Fruit fly (Drosophila melanogaster) whole organism, embryonic: ENCODE data around the gene CG18766.
A peak's percentile ranks its signal among the peaks of the same experiment; 100 is the strongest.

Source experiments
- Ada2b ChIP-seq: fragments of 200-800 bp; sonication (Bioruptor generic); IDR thresholded peaks from 2 replicates; pipeline ENCODE4 v1.3.6; 2022; ENCODE audit warnings: missing biosample characterization, missing genetic modification characterization
- CG12236 ChIP-seq: fragments of 200-800 bp; sonication (Bioruptor generic); optimal IDR thresholded peaks from 2 replicates; lab custom pipeline; 2016; ENCODE audit warnings: missing biosample characterization, missing genetic modification characterization
- CG12299 ChIP-seq: fragments of 200-800 bp; sonication (Bioruptor generic); optimal IDR thresholded peaks from 2 replicates; lab custom pipeline; 2018; ENCODE audit warnings: missing biosample characterization, mild to moderate bottlenecking, missing genetic modification characterization
- CG13775 ChIP-seq: fragments of 200-800 bp; sonication (Bioruptor generic); optimal IDR thresholded peaks from 3 replicates; lab custom pipeline; 2017; ENCODE audit warnings: missing biosample characterization, mild to moderate bottlenecking, missing genetic modification characterization
- CG15073 ChIP-seq: fragments of 200-800 bp; sonication (Bioruptor generic); optimal IDR thresholded peaks from 2 replicates; lab custom pipeline; 2016; ENCODE audit warnings: missing biosample characterization, missing genetic modification characterization
- CG15269 ChIP-seq: fragments of 200-800 bp; sonication (Bioruptor generic); optimal IDR thresholded peaks from 2 replicates; lab custom pipeline; 2018; ENCODE audit warnings: missing biosample characterization, mild to moderate bottlenecking, missing genetic modification characterization, moderate library complexity
- CG17612 ChIP-seq: fragments of 200-800 bp; sonication (Bioruptor generic); IDR thresholded peaks from 2 replicates; pipeline ENCODE4 v1.3.6; 2022; ENCODE audit warnings: missing biosample characterization, missing genetic modification characterization
- CG17829 ChIP-seq: fragments of 200-800 bp; optimal IDR thresholded peaks from 2 replicates; lab custom pipeline; 2019; ENCODE audit warnings: missing biosample characterization, mild to moderate bottlenecking, missing genetic modification characterization, moderate library complexity
- CG2875 ChIP-seq: fragments of 200-800 bp; sonication (Bioruptor generic); optimal IDR thresholded peaks from 2 replicates; lab custom pipeline; 2017; ENCODE audit warnings: missing biosample characterization, mild to moderate bottlenecking, missing genetic modification characterization, missing genetic modification reagents
- CG30020 ChIP-seq: fragments of 200-800 bp; optimal IDR thresholded peaks from 2 replicates; lab custom pipeline; 2019; ENCODE audit warnings: missing biosample characterization, mild to moderate bottlenecking, missing genetic modification characterization, moderate library complexity
- CG30431 ChIP-seq: fragments of 200-800 bp; sonication (Bioruptor generic); optimal IDR thresholded peaks from 2 replicates; lab custom pipeline; 2017; ENCODE audit warnings: missing biosample characterization, missing genetic modification characterization
- CG31224 ChIP-seq: fragments of 200-800 bp; sonication (Bioruptor generic); IDR thresholded peaks from 2 replicates; pipeline ENCODE4 v1.3.6; 2022; ENCODE audit warnings: missing biosample characterization, missing genetic modification characterization
- CG31441 ChIP-seq: fragments of 200-800 bp; sonication (Bioruptor generic); IDR thresholded peaks from 2 replicates; pipeline ENCODE4 v1.3.6; 2022; ENCODE audit warnings: missing biosample characterization, missing genetic modification characterization
- CG33557 ChIP-seq: fragments of 200-800 bp; sonication (Bioruptor generic); optimal IDR thresholded peaks from 2 replicates; lab custom pipeline; 2019; ENCODE audit warnings: missing biosample characterization, mild to moderate bottlenecking, missing genetic modification characterization, moderate library complexity
- CG3847 ChIP-seq: fragments of 200-800 bp; sonication (Bioruptor generic); IDR thresholded peaks from 2 replicates; pipeline ENCODE4 v1.3.6; 2022; ENCODE audit warnings: missing biosample characterization, missing genetic modification characterization
- CG4360 ChIP-seq: fragments of 200-800 bp; sonication (Bioruptor generic); IDR thresholded peaks from 2 replicates; pipeline ENCODE4 v1.3.6; 2022; ENCODE audit warnings: missing biosample characterization, missing genetic modification characterization
- CG43689 ChIP-seq: fragments of 200-800 bp; sonication (Bioruptor generic); IDR thresholded peaks from 2 replicates; pipeline ENCODE4 v1.3.6; 2022; ENCODE audit warnings: missing biosample characterization, missing genetic modification characterization
- CG4404 ChIP-seq: fragments of 200-800 bp; sonication (Bioruptor generic); IDR thresholded peaks from 2 replicates; pipeline ENCODE4 v1.3.6; 2022; ENCODE audit warnings: missing biosample characterization, missing genetic modification characterization
- CG4617 ChIP-seq: fragments of 200-800 bp; sonication (Bioruptor generic); optimal IDR thresholded peaks from 3 replicates; lab custom pipeline; 2016; ENCODE audit warnings: missing biosample characterization, missing genetic modification characterization, borderline replicate concordance
- CG4820 ChIP-seq: fragments of 200-800 bp; sonication (Bioruptor generic); optimal IDR thresholded peaks from 3 replicates; lab custom pipeline; 2016; ENCODE audit warnings: missing biosample characterization, missing genetic modification characterization
- CG7372 ChIP-seq: fragments of 200-800 bp; sonication (Bioruptor generic); IDR thresholded peaks from 2 replicates; pipeline ENCODE4 v1.3.6; 2022; ENCODE audit warnings: missing biosample characterization, missing genetic modification characterization
- CG7928 ChIP-seq: fragments of 200-800 bp; sonication (Bioruptor generic); optimal IDR thresholded peaks from 2 replicates; lab custom pipeline; 2017; ENCODE audit warnings: missing biosample characterization, mild to moderate bottlenecking, missing genetic modification characterization
- CG9609 ChIP-seq: fragments of 200-800 bp; sonication (Bioruptor generic); optimal IDR thresholded peaks from 3 replicates; lab custom pipeline; 2016; ENCODE audit warnings: missing biosample characterization, missing genetic modification characterization
- CG9876 ChIP-seq: fragments of 200-800 bp; sonication (Bioruptor generic); optimal IDR thresholded peaks from 2 replicates; lab custom pipeline; 2016; ENCODE audit warnings: missing biosample characterization, missing genetic modification characterization
- Dad ChIP-seq: fragments of 200-800 bp; sonication (Bioruptor generic); optimal IDR thresholded peaks from 3 replicates; lab custom pipeline; 2016; ENCODE audit warnings: missing biosample characterization, missing genetic modification characterization
- E2f1 ChIP-seq: fragments of 200-800 bp; sonication (Bioruptor generic); IDR thresholded peaks from 2 replicates; pipeline ENCODE4 v1.3.6; 2022; ENCODE audit warnings: missing biosample characterization, missing genetic modification characterization
- Gsc ChIP-seq: fragments of 200-800 bp; sonication (Bioruptor generic); IDR thresholded peaks from 2 replicates; pipeline ENCODE4 v1.3.6; 2022; ENCODE audit warnings: missing biosample characterization, missing genetic modification characterization
- HLHmδ ChIP-seq: fragments of 200-800 bp; sonication (Bioruptor generic); optimal IDR thresholded peaks from 2 replicates; lab custom pipeline; 2018; ENCODE audit warnings: missing biosample characterization, mild to moderate bottlenecking, missing genetic modification characterization, moderate library complexity
- HmgD ChIP-seq: fragments of 200-800 bp; sonication (Bioruptor generic); optimal IDR thresholded peaks from 3 replicates; lab custom pipeline; 2016; ENCODE audit warnings: missing biosample characterization, missing genetic modification characterization
- Hr51 ChIP-seq, 2 experiments: fragments of 200-800 bp; sonication (Bioruptor generic); optimal IDR thresholded peaks; 2 replicates in 1 of 2; 3 replicates in 1 of 2; lab custom pipeline; 2016 to 2018; ENCODE audit warnings: missing biosample characterization in 2 of 2, missing genetic modification characterization in 2 of 2, mild to moderate bottlenecking in 1 of 2, moderate library complexity in 1 of 2
- Mes4 ChIP-seq: fragments of 200-800 bp; sonication (Bioruptor generic); optimal IDR thresholded peaks from 2 replicates; lab custom pipeline; 2016; ENCODE audit warnings: missing biosample characterization, missing genetic modification characterization
- Optix ChIP-seq: fragments of 200-800 bp; sonication (Bioruptor generic); IDR thresholded peaks from 3 replicates; pipeline ENCODE4 v1.3.6; 2022; ENCODE audit warnings: missing biosample characterization, missing genetic modification characterization
- Pdp1 ChIP-seq, 2 experiments: fragments of 200-800 bp; sonication (Bioruptor generic); optimal IDR thresholded peaks; 3 replicates each; lab custom pipeline; 2016; ENCODE audit warnings: missing biosample characterization in 2 of 2, missing genetic modification characterization in 2 of 2, mild to moderate bottlenecking in 1 of 2, moderate library complexity in 1 of 2
- Sry-β ChIP-seq: fragments of 200-800 bp; sonication (Bioruptor generic); optimal IDR thresholded peaks from 2 replicates; lab custom pipeline; 2018; ENCODE audit warnings: missing biosample characterization, mild to moderate bottlenecking, missing genetic modification characterization, moderate library complexity
- Xbp1 ChIP-seq: fragments of 200-800 bp; sonication (Bioruptor generic); optimal IDR thresholded peaks from 3 replicates; lab custom pipeline; 2016; ENCODE audit warnings: missing biosample characterization, mild to moderate bottlenecking, missing genetic modification characterization
- crol ChIP-seq: fragments of 200-800 bp; sonication (Bioruptor generic); IDR thresholded peaks from 2 replicates; pipeline ENCODE4 v1.3.6; 2022; ENCODE audit warnings: missing biosample characterization, missing genetic modification characterization
- dan ChIP-seq: fragments of 200-800 bp; sonication (Bioruptor generic); IDR thresholded peaks from 2 replicates; pipeline ENCODE4 v1.3.6; 2022; ENCODE audit warnings: missing biosample characterization, missing genetic modification characterization
- danr ChIP-seq: fragments of 200-800 bp; sonication (Bioruptor generic); IDR thresholded peaks from 2 replicates; pipeline ENCODE4 v1.3.6; 2022; ENCODE audit warnings: missing biosample characterization, missing genetic modification characterization
- fu2 ChIP-seq: fragments of 200-800 bp; sonication (Bioruptor generic); optimal IDR thresholded peaks from 2 replicates; lab custom pipeline; 2016; ENCODE audit warnings: missing biosample characterization, missing genetic modification characterization
- luna ChIP-seq: fragments of 200-800 bp; sonication (Bioruptor generic); optimal IDR thresholded peaks from 2 replicates; lab custom pipeline; 2016; ENCODE audit warnings: missing biosample characterization, missing genetic modification characterization
- mirr ChIP-seq: fragments of 200-800 bp; sonication (Bioruptor generic); optimal IDR thresholded peaks from 3 replicates; lab custom pipeline; 2018; ENCODE audit warnings: missing biosample characterization, mild to moderate bottlenecking, missing genetic modification characterization
- nerfin-2 ChIP-seq: fragments of 200-800 bp; sonication (Bioruptor generic); IDR thresholded peaks from 2 replicates; pipeline ENCODE4 v1.3.6; 2022; ENCODE audit warnings: missing biosample characterization, missing genetic modification characterization; ENCODE audit not compliant: partially characterized antibody
- prd ChIP-seq, 3 experiments: fragments of >200 bp in 2 of 3; fragments of 200-800 bp in 1 of 3; sonication (Bioruptor generic) in 1 of 3; optimal IDR thresholded peaks in 2 of 3; IDR thresholded peaks in 1 of 3; 2 replicates in 2 of 3; 3 replicates in 1 of 3; pipeline versions ENCODE4 v1.3.6 to Lab custom; 2017 to 2022; ENCODE audit warnings: missing biosample characterization in 1 of 3, missing genetic modification characterization in 1 of 3
- shn ChIP-seq: fragments of 200-800 bp; sonication (Bioruptor generic); optimal IDR thresholded peaks from 3 replicates; lab custom pipeline; 2016; ENCODE audit warnings: missing biosample characterization, missing genetic modification characterization
- slp2 ChIP-seq: fragments of 200-800 bp; sonication (Bioruptor generic); optimal IDR thresholded peaks from 2 replicates; lab custom pipeline; 2016; ENCODE audit warnings: missing biosample characterization, missing genetic modification characterization
- so ChIP-seq: fragments of 200-800 bp; sonication (Bioruptor generic); IDR thresholded peaks from 3 replicates; pipeline ENCODE4 v1.3.6; 2022; ENCODE audit warnings: missing biosample characterization, missing genetic modification characterization
- tna ChIP-seq: fragments of 200-800 bp; sonication (Bioruptor generic); IDR thresholded peaks from 2 replicates; pipeline ENCODE4 v1.3.6; 2022; ENCODE audit warnings: missing biosample characterization, missing genetic modification characterization; ENCODE audit not compliant: partially characterized antibody
- vfl ChIP-seq: fragments of 200-800 bp; sonication (Bioruptor generic); optimal IDR thresholded peaks from 2 replicates; lab custom pipeline; 2016; ENCODE audit warnings: missing biosample characterization, missing genetic modification characterization

Gene CG18766

dm6 chr3R:27253136-27253920, 8.3 kb upstream of the CG18766 start, which contains the start of gene pll (continued):
- TF ChIP-seq Sry-β (GFP tag; lab: Kevin White, UChicago): no peak
- TF ChIP-seq mirr: peak; percentile 24
- TF ChIP-seq crol (GFP tag; lab: Robert Waterston, UW): no peak
- peak; percentile 63 for TF ChIP-seq HmgD (GFP tag; lab: Kevin White, UChicago)
- TF ChIP-seq CG33557 (GFP tag; lab: Kevin White, UChicago): peak; percentile 40
- peak; percentile 81 for TF ChIP-seq CG13775 (GFP tag; lab: Kevin White, UChicago)
- peak; percentile 86 for TF ChIP-seq Ada2b (GFP tag; lab: Robert Waterston, UW)
- peak; percentile 81 for TF ChIP-seq CG4404
- peak; percentile 67 for TF ChIP-seq vfl (GFP tag; lab: Kevin White, UChicago)
- peak; percentile 35 for TF ChIP-seq CG12236
- TF ChIP-seq Pdp1 (GFP tag; optimal IDR thresholded peaks at IDR 0.05; lab: Kevin White, UChicago): peak; percentile 67 to 92
- peak; percentile 10 for TF ChIP-seq Mes4 (GFP tag; lab: Kevin White, UChicago)
- TF ChIP-seq Hr51 (GFP tag; optimal IDR thresholded peaks at IDR 0.05; lab: Kevin White, UChicago): peak; percentile 70 to 77
- TF ChIP-seq dan (GFP tag; lab: Robert Waterston, UW): 0 out of 2 replicates have a peak, but pooled peaks have one; percentile 27
- TF ChIP-seq prd (optimal IDR thresholded peaks at IDR 0.05; lab: Kevin White, UChicago): no peak
- peak; percentile 91 for TF ChIP-seq prd (GFP tag; IDR thresholded peaks at IDR 0.05; lab: Robert Waterston, UW)
- peak; percentile 77 for TF ChIP-seq CG12299 (tag; lab: Kevin White, UChicago)
- no peak for TF ChIP-seq CG4360 (GFP tag; lab: Robert Waterston, UW)
- peak; percentile 48 for TF ChIP-seq CG30431
- TF ChIP-seq CG7372: peak; percentile 83
- 0 out of 3 replicates have a peak, but pooled peaks have one; percentile 41 for TF ChIP-seq Optix (GFP tag; lab: Robert Waterston, UW)
- no peak for TF ChIP-seq tna (GFP tag; lab: Robert Waterston, UW)
- TF ChIP-seq so (GFP tag; lab: Robert Waterston, UW): peak; percentile 86
- TF ChIP-seq CG31441 (GFP tag; lab: Robert Waterston, UW): no peak; the same call in 1 of the 2 replicates
- TF ChIP-seq CG2875 (GFP tag; lab: Kevin White, UChicago): no peak
- peak; percentile 87 for TF ChIP-seq Xbp1 (GFP tag; lab: Kevin White, UChicago)
- TF ChIP-seq CG30020 (tag; lab: Kevin White, UChicago): no peak
- peak; percentile 49 for TF ChIP-seq fu2 (GFP tag; lab: Kevin White, UChicago)
- peak; percentile 90 for TF ChIP-seq E2f1 (GFP tag; lab: Robert Waterston, UW)
- TF ChIP-seq CG9876 (GFP tag; lab: Kevin White, UChicago): peak; percentile 41
- peak; percentile 68 for TF ChIP-seq CG4820
- peak; percentile 51 for TF ChIP-seq Dad (GFP tag; lab: Kevin White, UChicago)
- TF ChIP-seq slp2 (GFP tag; lab: Kevin White, UChicago): peak; percentile 28
- TF ChIP-seq CG43689 (GFP tag; lab: Robert Waterston, UW): peak; percentile 60; the same call in 1 of the 2 replicates
- TF ChIP-seq HLHmδ (GFP tag; lab: Kevin White, UChicago): no peak
- TF ChIP-seq CG3847 (GFP tag; lab: Robert Waterston, UW): peak; percentile 89
- 0 out of 2 replicates have a peak, but pooled peaks have one; percentile 26 for TF ChIP-seq CG17612
- TF ChIP-seq danr: peak; percentile 5; the same call in 1 of the 2 replicates
- peak; percentile 53 for TF ChIP-seq CG9609 (GFP tag; lab: Kevin White, UChicago)
- TF ChIP-seq shn (GFP tag; lab: Kevin White, UChicago): peak; percentile 63
- no peak for TF ChIP-seq CG15073
- 0 out of 2 replicates have a peak, but pooled peaks have one; percentile 32 for TF ChIP-seq Gsc
- TF ChIP-seq CG15269 (tag; lab: Kevin White, UChicago): peak; percentile 87
- TF ChIP-seq nerfin-2 (GFP tag; lab: Robert Waterston, UW): no peak
- TF ChIP-seq CG7928: peak; percentile 35
- TF ChIP-seq CG31224: peak; percentile 84
- peak; percentile 91 for TF ChIP-seq CG17829 (tag; lab: Kevin White, UChicago)
- peak; percentile 94 for TF ChIP-seq CG4617 (GFP tag; lab: Kevin White, UChicago)
- TF ChIP-seq luna (GFP tag; lab: Kevin White, UChicago): peak; percentile 65
